Fruit fly (Drosophila melanogaster) whole organism, embryonic: ENCODE measurements around the gene Irk2.

Experiments
- CG9437 ChIP-seq: fragments of 200-800 bp; sonication (Bioruptor generic); optimal IDR thresholded peaks from 2 replicates; lab custom pipeline; 2018; ENCODE audit warnings: missing biosample characterization, mild to moderate bottlenecking, missing genetic modification characterization
- fru ChIP-seq: fragments of >200 bp; optimal IDR thresholded peaks from 2 replicates; lab custom pipeline; 2017

dm6 chr3R:23522296-23522695 lies 3.1 kb upstream of the Irk2 start:
- no peak for TF ChIP-seq fru
- TF ChIP-seq CG9437 (GFP tag; lab: Kevin White, UChicago) = no peak
